Worm (Caenorhabditis elegans): ENCODE results near the gene ule-4.

The ule-4 gene

ce11 chrIV:13695720-13696364, 48.4 kb upstream of the ule-4 start (continued):
- TF ChIP-seq egl-27 (tag; optimal IDR thresholded peaks at IDR 0.05): no peak
- TF ChIP-seq lin-38 (GFP tag; IDR thresholded peaks at IDR 0.05): no peak
- no peak for TF ChIP-seq fkh-10 (GFP tag; optimal IDR thresholded peaks at IDR 0.05)
- TF ChIP-seq daf-12 (tag; optimal IDR thresholded peaks at IDR 0.05): no peak
- TF ChIP-seq arid-1 (GFP tag; conservative IDR thresholded peaks at IDR 0.05): no peak
- TF ChIP-seq mxl-2 (GFP tag; conservative IDR thresholded peaks at IDR 0.05): no peak
- TF ChIP-seq hlh-11 (tag; optimal IDR thresholded peaks at IDR 0.05): peak; percentile 10
- TF ChIP-seq hlh-30 (tag; optimal IDR thresholded peaks at IDR 0.05; ENCODE audit: insufficient read depth): peak; percentile 8
- TF ChIP-seq ceh-20 (GFP tag; IDR thresholded peaks at IDR 0.05): peak; percentile 95
- no peak for TF ChIP-seq ceh-82 (tag; optimal IDR thresholded peaks at IDR 0.05)
- no peak for TF ChIP-seq zip-2 (tag; optimal IDR thresholded peaks at IDR 0.05)
- TF ChIP-seq rbr-2 (tag; optimal IDR thresholded peaks at IDR 0.05): no peak
- TF ChIP-seq aly-2 (tag; optimal IDR thresholded peaks at IDR 0.05): no peak
- TF ChIP-seq pqm-1 (tag; optimal IDR thresholded peaks at IDR 0.05): no peak
- TF ChIP-seq D1046.2 (GFP tag; IDR thresholded peaks at IDR 0.05): no peak
- no peak for TF ChIP-seq mep-1 (tag; optimal IDR thresholded peaks at IDR 0.05)
- no peak for TF ChIP-seq vab-7 (GFP tag; IDR thresholded peaks at IDR 0.05)
- TF ChIP-seq snpc-1.2 (GFP tag; IDR thresholded peaks at IDR 0.05): no peak
- no peak for TF ChIP-seq dmd-6 (GFP tag; IDR thresholded peaks at IDR 0.05)
- no peak for TF ChIP-seq daf-19 (GFP tag; conservative IDR thresholded peaks at IDR 0.05)
- no peak for TF ChIP-seq ZK546.5 (tag; optimal IDR thresholded peaks at IDR 0.05)
- no peak for TF ChIP-seq spr-1 (tag; optimal IDR thresholded peaks at IDR 0.05)
- no peak for TF ChIP-seq nhr-48 (tag; optimal IDR thresholded peaks at IDR 0.05)
- TF ChIP-seq lin-15B (tag; optimal IDR thresholded peaks at IDR 0.05): no peak
- no peak for TF ChIP-seq unc-130 (GFP tag; optimal IDR thresholded peaks at IDR 0.05)
- TF ChIP-seq Y5F2A.4 (GFP tag; optimal IDR thresholded peaks at IDR 0.05): no peak
- no peak for TF ChIP-seq nhr-28 (tag; optimal IDR thresholded peaks at IDR 0.05)
- TF ChIP-seq nhr-41 (GFP tag; IDR thresholded peaks at IDR 0.05): no peak
- TF ChIP-seq fos-1 (tag; optimal IDR thresholded peaks at IDR 0.05): no peak
- TF ChIP-seq F49E8.2 (tag; optimal IDR thresholded peaks at IDR 0.05; ENCODE audit: borderline replicate concordance): no peak
- TF ChIP-seq lin-13 (GFP tag; optimal IDR thresholded peaks at IDR 0.05): no peak
- no peak for TF ChIP-seq ztf-7 (tag; optimal IDR thresholded peaks at IDR 0.05)
- TF ChIP-seq ceh-32 (tag; optimal IDR thresholded peaks at IDR 0.05; ENCODE audit: poor library complexity): no peak
- no peak for TF ChIP-seq pha-4 (GFP tag; IDR thresholded peaks at IDR 0.05)
- TF ChIP-seq pha-4 (tag; optimal IDR thresholded peaks at IDR 0.05): no peak
- TF ChIP-seq lin-39 (tag; optimal IDR thresholded peaks at IDR 0.05): no peak

ce11 chrIV:13695302-13695701, 47.8 kb upstream of the ule-4 start:
- TF ChIP-seq skn-1 (tag; optimal IDR thresholded peaks at IDR 0.05): no peak
- no peak for TF ChIP-seq ceh-82 (tag; optimal IDR thresholded peaks at IDR 0.05)
- no peak for TF ChIP-seq daf-12 (tag; optimal IDR thresholded peaks at IDR 0.05)
- no peak for TF ChIP-seq nhr-42 (GFP tag; IDR thresholded peaks at IDR 0.05)
- no peak for TF ChIP-seq dmd-9 (GFP tag; IDR thresholded peaks at IDR 0.05)
- no peak for TF ChIP-seq nhr-6 (tag; optimal IDR thresholded peaks at IDR 0.05)
- TF ChIP-seq ztf-7 (tag; optimal IDR thresholded peaks at IDR 0.05): no peak
- TF ChIP-seq cey-2 (tag; optimal IDR thresholded peaks at IDR 0.05; ENCODE audit: borderline replicate concordance, insufficient read depth): no peak
- TF ChIP-seq R02D3.7 (tag; optimal IDR thresholded peaks at IDR 0.05): no peak
- no peak for TF ChIP-seq ctbp-1 (GFP tag; IDR thresholded peaks at IDR 0.05)
- TF ChIP-seq nhr-11 (tag; optimal IDR thresholded peaks at IDR 0.05): no peak
- no peak for TF ChIP-seq daf-19 (GFP tag; conservative IDR thresholded peaks at IDR 0.05)
- TF ChIP-seq lim-7 (GFP tag; IDR thresholded peaks at IDR 0.05): no peak
- TF ChIP-seq dmd-8 (GFP tag; IDR thresholded peaks at IDR 0.05): no peak
- no peak for TF ChIP-seq jun-1 (tag; optimal IDR thresholded peaks at IDR 0.05)
- TF ChIP-seq sdz-12 (GFP tag; optimal IDR thresholded peaks at IDR 0.05): no peak
- no peak for TF ChIP-seq aly-2 (tag; optimal IDR thresholded peaks at IDR 0.05)

All from whole organism, L4 larva.